Fruit fly (Drosophila melanogaster) whole organism, embryonic: ENCODE data around the gene TotM.

ENCODE experiments used
- Ada2b ChIP-seq: fragments of 200-800 bp; sonication (Bioruptor generic); IDR thresholded peaks from 2 replicates; pipeline ENCODE4 v1.3.6; 2022; ENCODE audit warnings: missing biosample characterization, missing genetic modification characterization
- Adf1 ChIP-seq: fragments of 200-800 bp; sonication (Bioruptor generic); IDR thresholded peaks from 2 replicates; pipeline ENCODE4 v1.3.6; 2022; ENCODE audit warnings: missing biosample characterization, missing genetic modification characterization
- Atf6 ChIP-seq: fragments of 200-800 bp; sonication (Bioruptor generic); IDR thresholded peaks from 2 replicates; pipeline ENCODE4 v1.3.6; 2022; ENCODE audit warnings: missing biosample characterization, missing genetic modification characterization
- C15 ChIP-seq: fragments of 200-800 bp; sonication (Bioruptor generic); IDR thresholded peaks from 3 replicates; pipeline ENCODE4 v1.3.6; 2022; ENCODE audit warnings: missing biosample characterization, missing genetic modification characterization
- CG10147 ChIP-seq: fragments of 200-800 bp; sonication (Bioruptor generic); optimal IDR thresholded peaks from 2 replicates; lab custom pipeline; 2019; ENCODE audit warnings: missing biosample characterization, mild to moderate bottlenecking, missing genetic modification characterization, moderate library complexity
- CG10209 ChIP-seq: fragments of 200-800 bp; sonication (Bioruptor generic); optimal IDR thresholded peaks from 3 replicates; lab custom pipeline; 2017; ENCODE audit warnings: missing biosample characterization, mild to moderate bottlenecking, missing genetic modification characterization, missing genetic modification reagents
- CG12659 ChIP-seq: fragments of 200-800 bp; sonication (Bioruptor generic); optimal IDR thresholded peaks from 3 replicates; lab custom pipeline; 2017; ENCODE audit warnings: mild to moderate bottlenecking, missing biosample characterization, missing genetic modification reagents, missing genetic modification characterization
- CG13775 ChIP-seq: fragments of 200-800 bp; sonication (Bioruptor generic); optimal IDR thresholded peaks from 3 replicates; lab custom pipeline; 2017; ENCODE audit warnings: missing biosample characterization, mild to moderate bottlenecking, missing genetic modification characterization
- CG14860 ChIP-seq: fragments of 200-800 bp; sonication (Bioruptor generic); IDR thresholded peaks from 3 replicates; pipeline ENCODE4 v1.3.6; 2022; ENCODE audit warnings: missing biosample characterization, missing genetic modification characterization; ENCODE audit not compliant: partially characterized antibody
- CG15514 ChIP-seq: fragments of 200-800 bp; sonication (Bioruptor generic); optimal IDR thresholded peaks from 3 replicates; lab custom pipeline; 2017; ENCODE audit warnings: missing biosample characterization, missing genetic modification characterization, mild to moderate bottlenecking, moderate library complexity, missing genetic modification reagents
- CG17361 ChIP-seq: fragments of 200-800 bp; sonication (Bioruptor generic); IDR thresholded peaks from 3 replicates; pipeline ENCODE4 v1.3.6; 2022; ENCODE audit warnings: missing biosample characterization, missing genetic modification characterization
- CG2129 ChIP-seq: fragments of 200-800 bp; sonication (Bioruptor generic); IDR thresholded peaks from 2 replicates; pipeline ENCODE4 v1.3.6; 2022; ENCODE audit warnings: missing biosample characterization, missing genetic modification characterization; ENCODE audit not compliant: partially characterized antibody
- CG3726 ChIP-seq: fragments of 200-800 bp; sonication (Bioruptor generic); IDR thresholded peaks from 3 replicates; pipeline ENCODE4, ENCODE4 v1.3.6; 2022; ENCODE audit warnings: missing biosample characterization, missing genetic modification characterization
- CG7556 ChIP-seq: fragments of 200-800 bp; sonication (Bioruptor generic); optimal IDR thresholded peaks from 2 replicates; lab custom pipeline; 2017; ENCODE audit warnings: missing biosample characterization, mild to moderate bottlenecking, missing genetic modification characterization
- CG8089 ChIP-seq: fragments of 200-800 bp; sonication (Bioruptor generic); optimal IDR thresholded peaks from 3 replicates; lab custom pipeline; 2016; ENCODE audit warnings: missing biosample characterization, missing genetic modification characterization
- CG8290 ChIP-seq, 3 experiments: fragments of 200-800 bp; sonication (Bioruptor generic); optimal IDR thresholded peaks; 2 replicates each; lab custom pipeline; 2016 to 2019; ENCODE audit warnings: missing biosample characterization in 3 of 3, missing genetic modification characterization in 3 of 3, mild to moderate bottlenecking in 2 of 3, moderate library complexity in 1 of 3
- CG8359 ChIP-seq: fragments of 200-800 bp; sonication (Bioruptor generic); optimal IDR thresholded peaks from 2 replicates; lab custom pipeline; 2017; ENCODE audit warnings: missing biosample characterization, mild to moderate bottlenecking, missing genetic modification characterization, borderline replicate concordance
- CG9215 ChIP-seq: fragments of 200-800 bp; sonication (Bioruptor generic); IDR thresholded peaks from 2 replicates; pipeline ENCODE4 v1.3.6; 2022; ENCODE audit warnings: missing biosample characterization, missing genetic modification characterization
- CG9609 ChIP-seq: fragments of 200-800 bp; sonication (Bioruptor generic); optimal IDR thresholded peaks from 3 replicates; lab custom pipeline; 2016; ENCODE audit warnings: missing biosample characterization, missing genetic modification characterization
- Dfd ChIP-seq, 2 experiments: fragments of >200 bp; optimal IDR thresholded peaks; 2 replicates each; lab custom pipeline; 2017; ENCODE audit warnings: missing biosample characterization in 2 of 2, missing genetic modification characterization in 2 of 2
- Doc2 ChIP-seq: fragments of 200-800 bp; sonication (Bioruptor generic); IDR thresholded peaks from 2 replicates; pipeline ENCODE4 v1.3.6; 2022; ENCODE audit warnings: missing biosample characterization, missing genetic modification characterization
- E2f1 ChIP-seq: fragments of 200-800 bp; sonication (Bioruptor generic); IDR thresholded peaks from 2 replicates; pipeline ENCODE4 v1.3.6; 2022; ENCODE audit warnings: missing biosample characterization, missing genetic modification characterization
- E2f2 ChIP-seq: fragments of 200-800 bp; sonication (Bioruptor generic); IDR thresholded peaks from 2 replicates; pipeline ENCODE4 v1.3.6; 2022; ENCODE audit warnings: missing biosample characterization, missing genetic modification characterization
- ERR ChIP-seq: fragments of 200-800 bp; sonication (Bioruptor generic); optimal IDR thresholded peaks from 2 replicates; lab custom pipeline; 2016; ENCODE audit warnings: missing biosample characterization, missing genetic modification characterization
- HLH3B ChIP-seq: fragments of 200-800 bp; sonication (Bioruptor generic); IDR thresholded peaks from 2 replicates; pipeline ENCODE4 v1.3.6; 2022; ENCODE audit warnings: missing biosample characterization, missing genetic modification characterization
- Hand ChIP-seq: fragments of 200-800 bp; sonication (Bioruptor generic); optimal IDR thresholded peaks from 2 replicates; lab custom pipeline; 2017; ENCODE audit warnings: mild to moderate bottlenecking, missing biosample characterization, missing genetic modification reagents, missing genetic modification characterization
- Hey ChIP-seq: fragments of 200-800 bp; sonication (Bioruptor generic); optimal IDR thresholded peaks from 3 replicates; lab custom pipeline; 2018; ENCODE audit warnings: missing biosample characterization, mild to moderate bottlenecking, missing genetic modification characterization
- MBD-R2 ChIP-seq: fragments of 200-800 bp; sonication (Bioruptor generic); IDR thresholded peaks from 2 replicates; pipeline ENCODE4 v1.3.6; 2022; ENCODE audit warnings: missing biosample characterization, missing genetic modification characterization
- Meics ChIP-seq: fragments of 200-800 bp; sonication (Bioruptor generic); optimal IDR thresholded peaks from 2 replicates; lab custom pipeline; 2017; ENCODE audit warnings: missing biosample characterization, mild to moderate bottlenecking, missing genetic modification characterization
- Nf-YB ChIP-seq: fragments of 200-800 bp; sonication (Bioruptor generic); optimal IDR thresholded peaks from 3 replicates; lab custom pipeline; 2019; ENCODE audit warnings: missing biosample characterization, mild to moderate bottlenecking, missing genetic modification characterization, moderate library complexity
- Nf-YC ChIP-seq: fragments of 200-800 bp; optimal IDR thresholded peaks from 3 replicates; lab custom pipeline; 2019; ENCODE audit warnings: missing biosample characterization, mild to moderate bottlenecking, missing genetic modification characterization, moderate library complexity
- Opbp ChIP-seq: fragments of 200-800 bp; sonication (Bioruptor generic); IDR thresholded peaks from 3 replicates; pipeline ENCODE4 v1.3.6; 2022; ENCODE audit warnings: missing biosample characterization, missing genetic modification characterization; ENCODE audit not compliant: partially characterized antibody
- Taf1 ChIP-seq: fragments of 200-800 bp; sonication (Bioruptor generic); IDR thresholded peaks from 2 replicates; pipeline ENCODE4 v1.3.6; 2022; ENCODE audit warnings: missing biosample characterization, missing genetic modification characterization
- dm ChIP-seq: fragments of 200-800 bp; sonication (Bioruptor generic); optimal IDR thresholded peaks from 3 replicates; lab custom pipeline; 2016; ENCODE audit warnings: missing biosample characterization, missing genetic modification characterization
- gem ChIP-seq: fragments of 200-800 bp; sonication (Bioruptor generic); optimal IDR thresholded peaks from 2 replicates; lab custom pipeline; 2019; ENCODE audit warnings: missing biosample characterization, mild to moderate bottlenecking, missing genetic modification characterization, moderate library complexity
- gro ChIP-seq: fragments of 200-800 bp; sonication (Bioruptor generic); optimal IDR thresholded peaks from 2 replicates; lab custom pipeline; 2016; ENCODE audit warnings: missing biosample characterization, missing genetic modification characterization
- her ChIP-seq: fragments of 200-800 bp; sonication (Bioruptor generic); optimal IDR thresholded peaks from 2 replicates; lab custom pipeline; 2016; ENCODE audit warnings: missing biosample characterization, missing genetic modification characterization
- klu ChIP-seq: fragments of 200-800 bp; sonication (Bioruptor generic); IDR thresholded peaks from 2 replicates; pipeline ENCODE4 v1.3.6; 2022; ENCODE audit warnings: missing biosample characterization, missing genetic modification characterization
- lbe ChIP-seq: fragments of 200-800 bp; sonication (Bioruptor generic); optimal IDR thresholded peaks from 2 replicates; lab custom pipeline; 2016; ENCODE audit warnings: missing biosample characterization, mild to moderate bottlenecking, missing genetic modification characterization
- luna ChIP-seq: fragments of 200-800 bp; sonication (Bioruptor generic); optimal IDR thresholded peaks from 2 replicates; lab custom pipeline; 2016; ENCODE audit warnings: missing biosample characterization, missing genetic modification characterization
- mam ChIP-seq: fragments of 200-800 bp; sonication (Bioruptor generic); optimal IDR thresholded peaks from 3 replicates; lab custom pipeline; 2016; ENCODE audit warnings: missing biosample characterization, missing genetic modification characterization
- org-1 ChIP-seq: fragments of 200-800 bp; sonication (Bioruptor generic); optimal IDR thresholded peaks from 2 replicates; lab custom pipeline; 2017; ENCODE audit warnings: missing biosample characterization, missing genetic modification characterization
- ro ChIP-seq: fragments of 200-800 bp; sonication (Bioruptor generic); IDR thresholded peaks from 2 replicates; pipeline ENCODE4 v1.3.6; 2022; ENCODE audit warnings: missing biosample characterization, missing genetic modification characterization
- sc ChIP-seq, 3 experiments: fragments of >200 bp in 2 of 3; fragments of 200-800 bp in 1 of 3; sonication (Bioruptor generic) in 1 of 3; optimal IDR thresholded peaks; 2 replicates in 2 of 3; 3 replicates in 1 of 3; lab custom pipeline; 2017; ENCODE audit warnings: mild to moderate bottlenecking in 1 of 3, missing biosample characterization in 1 of 3, missing genetic modification characterization in 1 of 3, missing genetic modification reagents in 1 of 3
- sima ChIP-seq: fragments of 200-800 bp; sonication (Bioruptor generic); optimal IDR thresholded peaks from 2 replicates; lab custom pipeline; 2016; ENCODE audit warnings: missing biosample characterization, missing genetic modification characterization
- twi ChIP-seq: fragments of 200-800 bp; optimal IDR thresholded peaks from 2 replicates; lab custom pipeline; 2019; ENCODE audit warnings: missing biosample characterization, mild to moderate bottlenecking, missing genetic modification characterization, moderate library complexity
- vnd ChIP-seq: fragments of 200-800 bp; sonication (Bioruptor generic); IDR thresholded peaks from 3 replicates; pipeline ENCODE4 v1.3.6; 2022; ENCODE audit warnings: missing biosample characterization, missing genetic modification characterization; ENCODE audit not compliant: partially characterized antibody
- vvl ChIP-seq: fragments of 200-800 bp; sonication (Bioruptor generic); IDR thresholded peaks from 2 replicates; pipeline ENCODE4 v1.3.6; 2022; ENCODE audit warnings: missing biosample characterization, missing genetic modification characterization

The TotM gene

DNA sequence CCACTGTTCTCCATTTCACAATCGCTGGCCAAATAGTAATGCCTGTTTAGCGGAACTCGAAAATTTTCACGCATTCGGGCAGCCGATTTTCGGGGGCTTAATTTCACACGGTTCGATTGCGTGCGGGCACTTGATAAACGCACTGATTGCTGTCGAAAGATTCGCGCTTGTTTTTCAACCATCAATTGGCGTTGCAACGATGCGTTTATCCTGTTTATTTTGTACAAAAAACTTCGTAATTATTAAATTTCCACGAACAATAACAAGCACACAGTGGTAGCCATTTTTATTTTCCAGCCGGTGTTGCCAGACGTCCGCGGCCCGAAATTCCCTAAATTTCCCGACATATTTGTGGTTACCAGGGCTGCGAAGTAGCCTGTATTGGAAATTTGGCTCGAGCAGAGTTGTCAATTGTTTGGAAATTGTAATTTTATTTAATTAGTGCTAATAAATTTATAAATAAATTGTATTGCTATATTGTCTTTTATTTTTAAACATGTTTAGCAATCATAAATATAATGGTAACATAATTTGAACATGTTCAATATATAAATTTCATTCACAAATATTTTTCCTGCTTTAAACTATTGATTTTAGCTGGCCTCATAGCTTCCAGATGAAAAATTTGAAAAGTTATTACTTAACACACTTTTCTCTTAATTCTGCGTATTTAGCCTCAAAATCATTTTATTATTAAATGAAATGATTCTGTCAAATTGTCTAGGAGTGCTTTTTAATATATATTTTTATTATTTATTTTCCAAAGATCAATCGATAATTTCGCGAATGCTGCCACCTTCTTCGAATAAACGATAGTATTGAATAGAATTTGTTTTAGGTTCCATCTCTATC, 3.0 kb upstream of the TotM start, which contains the start of the genes Ncoa6 and cype (continued):
- TF ChIP-seq CG8290 (GFP tag; optimal IDR thresholded peaks at IDR 0.05; lab: Kevin White, UChicago), result no peak
- no peak for TF ChIP-seq CG8290 (tag; optimal IDR thresholded peaks at IDR 0.05; lab: Kevin White, UChicago)
- peak; percentile 12 for TF ChIP-seq her (GFP tag; lab: Kevin White, UChicago)
- TF ChIP-seq sima, result no peak
- TF ChIP-seq MBD-R2 (GFP tag; lab: Robert Waterston, UW), result no peak; the same call in 1 of the 2 replicates
- TF ChIP-seq CG9215 (GFP tag; lab: Robert Waterston, UW), result peak; percentile 61
- TF ChIP-seq ro, result no peak
- no peak for TF ChIP-seq Taf1 (GFP tag; lab: Robert Waterston, UW)
- TF ChIP-seq sc (optimal IDR thresholded peaks at IDR 0.05; lab: Kevin White, UChicago), result no peak
- no peak for TF ChIP-seq sc (GFP tag; optimal IDR thresholded peaks at IDR 0.05; lab: Kevin White, UChicago)
- TF ChIP-seq Hand (GFP tag; lab: Kevin White, UChicago), result no peak
- peak; percentile 54 for TF ChIP-seq E2f1
- TF ChIP-seq Adf1 (GFP tag; lab: Robert Waterston, UW), result no peak
- peak; percentile 34 for TF ChIP-seq CG10209 (GFP tag; lab: Kevin White, UChicago)
- peak; percentile 67 for TF ChIP-seq Meics (GFP tag; lab: Kevin White, UChicago)
- TF ChIP-seq CG14860, result peak; percentile 68
- TF ChIP-seq Nf-YB (GFP tag; lab: Kevin White, UChicago), result peak; percentile 34
- TF ChIP-seq Nf-YC (tag; lab: Kevin White, UChicago), result peak; percentile 73
- TF ChIP-seq Opbp (GFP tag; lab: Robert Waterston, UW), result peak; percentile 76; the same call in 2 of the 3 replicates
- TF ChIP-seq org-1 (GFP tag; lab: Kevin White, UChicago), result no peak
- TF ChIP-seq ERR (GFP tag; lab: Kevin White, UChicago), result no peak
- TF ChIP-seq lbe (GFP tag; lab: Kevin White, UChicago), result no peak
- peak; percentile 75 for TF ChIP-seq gem (tag; lab: Kevin White, UChicago)
- TF ChIP-seq Ada2b (GFP tag; lab: Robert Waterston, UW), result no peak
- TF ChIP-seq vvl (GFP tag; lab: Robert Waterston, UW), result peak; percentile 59
- no peak for TF ChIP-seq Dfd (GFP tag; optimal IDR thresholded peaks at IDR 0.05; lab: Kevin White, UChicago)
- TF ChIP-seq twi, result peak; percentile 38
- peak; percentile 79 for TF ChIP-seq CG17361 (GFP tag; lab: Robert Waterston, UW)
- no peak for TF ChIP-seq CG8089 (GFP tag; lab: Kevin White, UChicago)
- no peak for TF ChIP-seq CG10147
- peak; percentile 84 for TF ChIP-seq CG12659 (GFP tag; lab: Kevin White, UChicago)
- TF ChIP-seq HLH3B, result no peak
- TF ChIP-seq luna, result no peak
- TF ChIP-seq mam (GFP tag; lab: Kevin White, UChicago), result peak; percentile 19
- no peak for TF ChIP-seq Hey (tag; lab: Kevin White, UChicago)
- TF ChIP-seq Atf6 (GFP tag; lab: Robert Waterston, UW), result no peak
- TF ChIP-seq CG7556 (GFP tag; lab: Kevin White, UChicago), result peak; percentile 23
- no peak for TF ChIP-seq dm (GFP tag; lab: Kevin White, UChicago)
- TF ChIP-seq CG3726, result no peak
- no peak for TF ChIP-seq Doc2 (GFP tag; lab: Robert Waterston, UW)
- peak; percentile 72; the same call in 2 of the 3 replicates for TF ChIP-seq vnd (GFP tag; lab: Robert Waterston, UW)
- TF ChIP-seq CG2129 (GFP tag; lab: Robert Waterston, UW), result peak; percentile 58
- peak; percentile 65 for TF ChIP-seq CG13775 (GFP tag; lab: Kevin White, UChicago)
- no peak for TF ChIP-seq gro (GFP tag; lab: Kevin White, UChicago)
- TF ChIP-seq klu, result 0 out of 2 replicates have a peak, but pooled peaks have one; percentile 27
- peak; percentile 34; the same call in 1 of the 2 replicates for TF ChIP-seq E2f2
- no peak for TF ChIP-seq CG8359 (GFP tag; lab: Kevin White, UChicago)
- TF ChIP-seq CG9609 (GFP tag; lab: Kevin White, UChicago), result no peak
- no peak for TF ChIP-seq C15
- TF ChIP-seq CG15514 (GFP tag; lab: Kevin White, UChicago), result peak; percentile 55
